Fruit fly (Drosophila melanogaster) whole organism, embryonic: Measurements from ENCODE around the gene Bhmt.

Experiments used
- Asciz ChIP-seq: fragments of 200-800 bp; sonication (Bioruptor generic); optimal IDR thresholded peaks from 2 replicates; lab custom pipeline; 2017; ENCODE audit warnings: missing biosample characterization, mild to moderate bottlenecking, missing genetic modification characterization, missing genetic modification reagents
- BtbVII ChIP-seq: fragments of 200-800 bp; sonication (Bioruptor generic); optimal IDR thresholded peaks from 3 replicates; lab custom pipeline; 2017; ENCODE audit warnings: missing biosample characterization, mild to moderate bottlenecking, missing genetic modification characterization
- CG10462 ChIP-seq: fragments of 200-800 bp; sonication (Bioruptor generic); optimal IDR thresholded peaks from 2 replicates; lab custom pipeline; 2016; ENCODE audit warnings: missing biosample characterization, missing genetic modification characterization
- CG12071 ChIP-seq: fragments of 200-800 bp; sonication (Bioruptor generic); optimal IDR thresholded peaks from 3 replicates; lab custom pipeline; 2018; ENCODE audit warnings: missing biosample characterization, mild to moderate bottlenecking, missing genetic modification characterization
- CG13424 ChIP-seq: fragments of 200-800 bp; sonication (Bioruptor generic); optimal IDR thresholded peaks from 2 replicates; lab custom pipeline; 2019; ENCODE audit warnings: missing biosample characterization, mild to moderate bottlenecking, missing genetic modification characterization, moderate library complexity
- CG1603 ChIP-seq: fragments of 200-800 bp; sonication (Bioruptor generic); optimal IDR thresholded peaks from 2 replicates; lab custom pipeline; 2019; ENCODE audit warnings: missing biosample characterization, mild to moderate bottlenecking, missing genetic modification characterization, moderate library complexity
- CG16863 ChIP-seq: fragments of 200-800 bp; sonication (Bioruptor generic); optimal IDR thresholded peaks from 3 replicates; lab custom pipeline; 2016; ENCODE audit warnings: missing biosample characterization, missing genetic modification characterization
- CG17359 ChIP-seq: fragments of 200-800 bp; sonication (Bioruptor generic); optimal IDR thresholded peaks from 3 replicates; lab custom pipeline; 2018; ENCODE audit warnings: missing biosample characterization, mild to moderate bottlenecking, missing genetic modification characterization, moderate library complexity
- CG1792 ChIP-seq: fragments of 200-800 bp; sonication (Bioruptor generic); optimal IDR thresholded peaks from 2 replicates; lab custom pipeline; 2016; ENCODE audit warnings: missing biosample characterization, missing genetic modification characterization
- CG2678 ChIP-seq: fragments of 200-800 bp; sonication (Bioruptor generic); optimal IDR thresholded peaks from 3 replicates; lab custom pipeline; 2019; ENCODE audit warnings: missing biosample characterization, mild to moderate bottlenecking, missing genetic modification characterization, moderate library complexity
- CG31441 ChIP-seq: fragments of 200-800 bp; sonication (Bioruptor generic); IDR thresholded peaks from 2 replicates; pipeline ENCODE4 v1.3.6; 2022; ENCODE audit warnings: missing biosample characterization, missing genetic modification characterization
- CG32772 ChIP-seq: fragments of 200-800 bp; sonication (Bioruptor generic); IDR thresholded peaks from 2 replicates; pipeline ENCODE4 v1.3.6; 2022; ENCODE audit warnings: missing biosample characterization, missing genetic modification characterization
- CG3407 ChIP-seq: fragments of 200-800 bp; sonication (Bioruptor generic); optimal IDR thresholded peaks from 2 replicates; lab custom pipeline; 2018; ENCODE audit warnings: missing biosample characterization, mild to moderate bottlenecking, missing genetic modification characterization
- CG34376 ChIP-seq: fragments of 200-800 bp; sonication (Bioruptor generic); optimal IDR thresholded peaks from 2 replicates; lab custom pipeline; 2018; ENCODE audit warnings: missing biosample characterization, mild to moderate bottlenecking, missing genetic modification characterization
- CG7357 ChIP-seq: fragments of 200-800 bp; sonication (Bioruptor generic); IDR thresholded peaks from 3 replicates; pipeline ENCODE4 v1.3.6; 2022; ENCODE audit warnings: missing biosample characterization, missing genetic modification characterization
- Dfd ChIP-seq, 2 experiments: fragments of >200 bp; optimal IDR thresholded peaks; 2 replicates each; lab custom pipeline; 2017; ENCODE audit warnings: missing biosample characterization in 2 of 2, missing genetic modification characterization in 2 of 2
- Dip3 ChIP-seq: fragments of 200-800 bp; sonication (Bioruptor generic); optimal IDR thresholded peaks from 3 replicates; lab custom pipeline; 2016; ENCODE audit warnings: missing biosample characterization, missing genetic modification characterization
- Doc3 ChIP-seq: fragments of 200-800 bp; sonication (Bioruptor generic); IDR thresholded peaks from 3 replicates; pipeline ENCODE4 v1.3.6; 2022; ENCODE audit warnings: missing biosample characterization, missing genetic modification characterization; ENCODE audit not compliant: partially characterized antibody
- ERR ChIP-seq: fragments of 200-800 bp; sonication (Bioruptor generic); optimal IDR thresholded peaks from 2 replicates; lab custom pipeline; 2016; ENCODE audit warnings: missing biosample characterization, missing genetic modification characterization
- HHEX ChIP-seq: fragments of 200-800 bp; sonication (Bioruptor generic); optimal IDR thresholded peaks from 3 replicates; lab custom pipeline; 2017; ENCODE audit warnings: missing biosample characterization, mild to moderate bottlenecking, missing genetic modification characterization, missing genetic modification reagents
- Hand ChIP-seq: fragments of 200-800 bp; sonication (Bioruptor generic); optimal IDR thresholded peaks from 2 replicates; lab custom pipeline; 2017; ENCODE audit warnings: mild to moderate bottlenecking, missing biosample characterization, missing genetic modification reagents, missing genetic modification characterization
- Kr ChIP-seq: fragments of 200-800 bp; sonication (Bioruptor generic); optimal IDR thresholded peaks from 2 replicates; lab custom pipeline; 2017; ENCODE audit warnings: missing biosample characterization, mild to moderate bottlenecking, missing genetic modification characterization
- Lhr ChIP-seq: fragments of 200-800 bp; sonication (Bioruptor generic); optimal IDR thresholded peaks from 3 replicates; lab custom pipeline; 2017; ENCODE audit warnings: mild to moderate bottlenecking, missing biosample characterization, missing genetic modification reagents, missing genetic modification characterization
- Mes4 ChIP-seq: fragments of 200-800 bp; sonication (Bioruptor generic); optimal IDR thresholded peaks from 2 replicates; lab custom pipeline; 2016; ENCODE audit warnings: missing biosample characterization, missing genetic modification characterization
- Poxn ChIP-seq: fragments of 200-800 bp; sonication (Bioruptor generic); IDR thresholded peaks from 2 replicates; pipeline ENCODE4 v1.3.6; 2022; ENCODE audit warnings: missing biosample characterization, missing genetic modification characterization
- Ptx1 ChIP-seq: fragments of 200-800 bp; sonication (Bioruptor generic); IDR thresholded peaks from 2 replicates; pipeline ENCODE4 v1.3.6; 2022; ENCODE audit warnings: missing biosample characterization, missing genetic modification characterization
- Rx ChIP-seq: fragments of 200-800 bp; sonication (Bioruptor generic); IDR thresholded peaks from 2 replicates; pipeline ENCODE4 v1.3.6; 2022; ENCODE audit warnings: missing biosample characterization, missing genetic modification characterization
- Scr ChIP-seq: fragments of 200-800 bp; sonication (Bioruptor generic); IDR thresholded peaks from 2 replicates; pipeline ENCODE4 v1.3.6; 2022; ENCODE audit warnings: missing biosample characterization, missing genetic modification characterization; ENCODE audit not compliant: partially characterized antibody
- Sin3A ChIP-seq: fragments of >200 bp; optimal IDR thresholded peaks from 2 replicates; lab custom pipeline; 2018
- ara ChIP-seq: fragments of 200-800 bp; sonication (Bioruptor generic); IDR thresholded peaks from 2 replicates; pipeline ENCODE4 v1.3.6; 2022; ENCODE audit warnings: missing biosample characterization, missing genetic modification characterization
- bbx ChIP-seq: fragments of 200-800 bp; sonication (Bioruptor generic); IDR thresholded peaks from 2 replicates; pipeline ENCODE4 v1.3.6; 2022; ENCODE audit warnings: missing biosample characterization, missing genetic modification characterization; ENCODE audit not compliant: partially characterized antibody
- br ChIP-seq: fragments of >200 bp; optimal IDR thresholded peaks from 2 replicates; lab custom pipeline; 2017
- caup ChIP-seq: fragments of 200-800 bp; sonication (Bioruptor generic); optimal IDR thresholded peaks from 3 replicates; lab custom pipeline; 2017; ENCODE audit warnings: missing biosample characterization, mild to moderate bottlenecking, missing genetic modification characterization, moderate library complexity; ENCODE audit not compliant: severe bottlenecking
- dan ChIP-seq: fragments of 200-800 bp; sonication (Bioruptor generic); IDR thresholded peaks from 2 replicates; pipeline ENCODE4 v1.3.6; 2022; ENCODE audit warnings: missing biosample characterization, missing genetic modification characterization
- disco-r ChIP-seq: fragments of 200-800 bp; sonication (Bioruptor generic); optimal IDR thresholded peaks from 2 replicates; lab custom pipeline; 2016; ENCODE audit warnings: missing biosample characterization, missing genetic modification characterization
- dmrt11E ChIP-seq: fragments of 200-800 bp; sonication (Bioruptor generic); optimal IDR thresholded peaks from 3 replicates; lab custom pipeline; 2018; ENCODE audit warnings: missing biosample characterization, mild to moderate bottlenecking, missing genetic modification characterization, moderate library complexity
- exex ChIP-seq: fragments of 200-800 bp; sonication (Bioruptor generic); optimal IDR thresholded peaks from 4 replicates; lab custom pipeline; 2018; ENCODE audit warnings: missing biosample characterization, mild to moderate bottlenecking, missing genetic modification characterization, moderate library complexity
- gfzf ChIP-seq: fragments of 200-800 bp; sonication (Bioruptor generic); optimal IDR thresholded peaks from 2 replicates; lab custom pipeline; 2016; ENCODE audit warnings: missing biosample characterization, mild to moderate bottlenecking, missing genetic modification characterization, moderate library complexity
- gsb-n ChIP-seq: fragments of 200-800 bp; sonication (Bioruptor generic); optimal IDR thresholded peaks from 3 replicates; lab custom pipeline; 2018; ENCODE audit warnings: missing biosample characterization, mild to moderate bottlenecking, missing genetic modification characterization
- inv ChIP-seq: fragments of 200-800 bp; sonication (Bioruptor generic); IDR thresholded peaks from 2 replicates; pipeline ENCODE4 v1.3.6; 2022; ENCODE audit warnings: missing biosample characterization, missing genetic modification characterization; ENCODE audit not compliant: partially characterized antibody
- jumu ChIP-seq: fragments of 200-800 bp; sonication (Bioruptor generic); optimal IDR thresholded peaks from 3 replicates; lab custom pipeline; 2016; ENCODE audit warnings: missing biosample characterization, missing genetic modification characterization
- kni ChIP-seq: fragments of 200-800 bp; sonication (Bioruptor generic); optimal IDR thresholded peaks from 3 replicates; lab custom pipeline; 2017; ENCODE audit warnings: mild to moderate bottlenecking, missing biosample characterization, missing genetic modification reagents, missing genetic modification characterization
- lbe ChIP-seq: fragments of 200-800 bp; sonication (Bioruptor generic); optimal IDR thresholded peaks from 2 replicates; lab custom pipeline; 2016; ENCODE audit warnings: missing biosample characterization, mild to moderate bottlenecking, missing genetic modification characterization
- maf-S ChIP-seq: fragments of 200-800 bp; sonication (Bioruptor generic); optimal IDR thresholded peaks from 2 replicates; lab custom pipeline; 2016; ENCODE audit warnings: missing biosample characterization, missing genetic modification characterization
- mld ChIP-seq: fragments of 200-800 bp; sonication (Bioruptor generic); IDR thresholded peaks from 3 replicates; pipeline ENCODE4 v1.3.6; 2022; ENCODE audit warnings: missing biosample characterization, missing genetic modification characterization; ENCODE audit not compliant: partially characterized antibody
- nau ChIP-seq: fragments of 200-800 bp; sonication (Bioruptor generic); optimal IDR thresholded peaks from 3 replicates; lab custom pipeline; 2017; ENCODE audit warnings: missing biosample characterization, mild to moderate bottlenecking, missing genetic modification characterization, missing genetic modification reagents
- nmo ChIP-seq: fragments of 200-800 bp; sonication (Bioruptor generic); optimal IDR thresholded peaks from 2 replicates; lab custom pipeline; 2018; ENCODE audit warnings: missing biosample characterization, mild to moderate bottlenecking, missing genetic modification characterization, moderate library complexity
- otp ChIP-seq: fragments of 200-800 bp; sonication (Bioruptor generic); IDR thresholded peaks from 3 replicates; pipeline ENCODE4, ENCODE4 v1.3.6; 2022; ENCODE audit warnings: missing biosample characterization, missing genetic modification characterization
- sisA ChIP-seq: fragments of 200-800 bp; sonication (Bioruptor generic); IDR thresholded peaks from 2 replicates; pipeline ENCODE4 v1.3.6; 2022; ENCODE audit warnings: missing biosample characterization, missing genetic modification characterization
- tna ChIP-seq: fragments of 200-800 bp; sonication (Bioruptor generic); IDR thresholded peaks from 2 replicates; pipeline ENCODE4 v1.3.6; 2022; ENCODE audit warnings: missing biosample characterization, missing genetic modification characterization; ENCODE audit not compliant: partially characterized antibody
- zen ChIP-seq: fragments of 200-800 bp; sonication (Bioruptor generic); optimal IDR thresholded peaks from 3 replicates; lab custom pipeline; 2018; ENCODE audit warnings: missing biosample characterization, mild to moderate bottlenecking, missing genetic modification characterization, moderate library complexity

The Bhmt gene

dm6 chr2L:18966844-18967243, 9.7 kb upstream of the Bhmt start (continued):
- TF ChIP-seq Lhr (no peak), caup (GFP tag; lab: Kevin White, UChicago) (no peak), HHEX (peak; percentile 57), CG7357 (0 out of 3 replicates have a peak, but pooled peaks have one; percentile 13), CG31441 (GFP tag; lab: Robert Waterston, UW) (peak; percentile 9; the same call in 1 of the 2 replicates), mld (no peak), maf-S (GFP tag; lab: Kevin White, UChicago) (no peak), lbe (GFP tag; lab: Kevin White, UChicago) (peak; percentile 51), Rx (GFP tag; lab: Robert Waterston, UW) (no peak), CG17359 (tag; lab: Kevin White, UChicago) (peak; percentile 36), Asciz (GFP tag; lab: Kevin White, UChicago) (no peak), BtbVII (peak; percentile 52), otp (no peak), Mes4 (GFP tag; lab: Kevin White, UChicago) (no peak), CG12071 (GFP tag; lab: Kevin White, UChicago) (no peak), CG1603 (tag; lab: Kevin White, UChicago) (no peak), tna (GFP tag; lab: Robert Waterston, UW) (no peak), sisA (GFP tag; lab: Robert Waterston, UW) (no peak), nau (GFP tag; lab: Kevin White, UChicago) (no peak), zen (tag; lab: Kevin White, UChicago) (no peak), Poxn (no peak), inv (no peak), Sin3A (lab: Kevin White, UChicago) (no peak), ERR (GFP tag; lab: Kevin White, UChicago) (no peak), nmo (GFP tag; lab: Kevin White, UChicago) (no peak), CG1792 (GFP tag; lab: Kevin White, UChicago) (no peak), kni (GFP tag; lab: Kevin White, UChicago) (no peak), Dip3 (no peak), CG13424 (tag; lab: Kevin White, UChicago) (peak; percentile 19), gsb-n (no peak), br (lab: Kevin White, UChicago) (no peak), Kr (GFP tag; lab: Kevin White, UChicago) (no peak), Hand (GFP tag; lab: Kevin White, UChicago) (peak; percentile 38), CG2678 (tag; lab: Kevin White, UChicago) (peak; percentile 80), CG32772 (GFP tag; lab: Robert Waterston, UW) (peak; percentile 40; the same call in 1 of the 2 replicates), CG16863 (GFP tag; lab: Kevin White, UChicago) (no peak), gfzf (GFP tag; lab: Kevin White, UChicago) (no peak), Scr (GFP tag; lab: Robert Waterston, UW) (no peak), jumu (GFP tag; lab: Kevin White, UChicago) (no peak), exex (peak; percentile 23), dan (GFP tag; lab: Robert Waterston, UW) (no peak), Ptx1 (GFP tag; lab: Robert Waterston, UW) (peak; percentile 76), ara (GFP tag; lab: Robert Waterston, UW) (no peak), Dfd (GFP tag; optimal IDR thresholded peaks at IDR 0.05; lab: Kevin White, UChicago) (no peak), CG10462 (no peak), dmrt11E (tag; lab: Kevin White, UChicago) (no peak), bbx (GFP tag; lab: Robert Waterston, UW) (no peak), CG3407 (GFP tag; lab: Kevin White, UChicago) (no peak), Doc3 (GFP tag; lab: Robert Waterston, UW) (no peak), disco-r (GFP tag; lab: Kevin White, UChicago) (no peak), CG34376 (GFP tag; lab: Kevin White, UChicago) (no peak)
